Fruit fly (Drosophila melanogaster): Measurements from ENCODE around the gene Nna1.

Gene Nna1

dm6 chrX:13643961-13644360, 48.1 kb upstream of the Nna1 start (continued):
- TF ChIP-seq Awh (GFP tag; IDR thresholded peaks at IDR 0.05) (0 out of 2 replicates have a peak, but pooled peaks have one; percentile 32), kah (GFP tag; optimal IDR thresholded peaks at IDR 0.05) (no peak), CG15514 (GFP tag; optimal IDR thresholded peaks at IDR 0.05) (peak; percentile 28), CG10959 (GFP tag; IDR thresholded peaks at IDR 0.05) (peak; percentile 40; the same call in 1 of the 2 replicates), ato (GFP tag; IDR thresholded peaks at IDR 0.05; ENCODE audit: partially characterized antibody) (no peak), CG7745 (tag; optimal IDR thresholded peaks at IDR 0.05) (no peak), Usf (GFP tag; optimal IDR thresholded peaks at IDR 0.05) (no peak), CG10209 (GFP tag; optimal IDR thresholded peaks at IDR 0.05) (peak; percentile 39), phol (tag; optimal IDR thresholded peaks at IDR 0.05) (peak; percentile 63), NC2α (GFP tag; optimal IDR thresholded peaks at IDR 0.05) (no peak), pum (GFP tag; optimal IDR thresholded peaks at IDR 0.05) (peak; percentile 55), ci (GFP tag; IDR thresholded peaks at IDR 0.05) (peak; percentile 72), B-H2 (GFP tag; optimal IDR thresholded peaks at IDR 0.05) (no peak), CG9609 (GFP tag; optimal IDR thresholded peaks at IDR 0.05) (peak; percentile 18), CG18764 (GFP tag; optimal IDR thresholded peaks at IDR 0.05) (peak; percentile 44), Nf-YA (GFP tag; IDR thresholded peaks at IDR 0.05) (peak; percentile 52; the same call in 1 of the 2 replicates), esg (GFP tag; conservative IDR thresholded peaks at IDR 0.05) (peak; percentile 57), Chrac-16 (GFP tag; optimal IDR thresholded peaks at IDR 0.05) (peak; percentile 20), Dref (GFP tag; IDR thresholded peaks at IDR 0.05) (no peak), CG14710 (tag; optimal IDR thresholded peaks at IDR 0.05) (peak; percentile 51), Max (GFP tag; optimal IDR thresholded peaks at IDR 0.05) (peak; percentile 39), lilli (GFP tag; optimal IDR thresholded peaks at IDR 0.05) (peak; percentile 32), gfzf (GFP tag; optimal IDR thresholded peaks at IDR 0.05) (no peak), Meics (GFP tag; optimal IDR thresholded peaks at IDR 0.05) (peak; percentile 51), CG13894 (tag; optimal IDR thresholded peaks at IDR 0.05) (no peak), jigr1 (GFP tag; IDR thresholded peaks at IDR 0.05) (peak; percentile 51; the same call in 1 of the 3 replicates), Deaf1 (tag; optimal IDR thresholded peaks at IDR 0.05) (no peak), sim (GFP tag; IDR thresholded peaks at IDR 0.05) (peak; percentile 61; the same call in 1 of the 2 replicates), Med (GFP tag) (peak; percentile 87), CG4820 (GFP tag; optimal IDR thresholded peaks at IDR 0.05) (peak; percentile 54), ftz-f1 (GFP tag; optimal IDR thresholded peaks at IDR 0.05) (peak; percentile 71), HHEX (GFP tag; optimal IDR thresholded peaks at IDR 0.05) (peak; percentile 53), CG30403 (GFP tag; optimal IDR thresholded peaks at IDR 0.05) (peak; percentile 54), CG13624 (GFP tag; optimal IDR thresholded peaks at IDR 0.05) (peak; percentile 23), ab (GFP tag; optimal IDR thresholded peaks at IDR 0.05) (no peak), CG3163 (GFP tag; optimal IDR thresholded peaks at IDR 0.05) (no peak)

DNA sequence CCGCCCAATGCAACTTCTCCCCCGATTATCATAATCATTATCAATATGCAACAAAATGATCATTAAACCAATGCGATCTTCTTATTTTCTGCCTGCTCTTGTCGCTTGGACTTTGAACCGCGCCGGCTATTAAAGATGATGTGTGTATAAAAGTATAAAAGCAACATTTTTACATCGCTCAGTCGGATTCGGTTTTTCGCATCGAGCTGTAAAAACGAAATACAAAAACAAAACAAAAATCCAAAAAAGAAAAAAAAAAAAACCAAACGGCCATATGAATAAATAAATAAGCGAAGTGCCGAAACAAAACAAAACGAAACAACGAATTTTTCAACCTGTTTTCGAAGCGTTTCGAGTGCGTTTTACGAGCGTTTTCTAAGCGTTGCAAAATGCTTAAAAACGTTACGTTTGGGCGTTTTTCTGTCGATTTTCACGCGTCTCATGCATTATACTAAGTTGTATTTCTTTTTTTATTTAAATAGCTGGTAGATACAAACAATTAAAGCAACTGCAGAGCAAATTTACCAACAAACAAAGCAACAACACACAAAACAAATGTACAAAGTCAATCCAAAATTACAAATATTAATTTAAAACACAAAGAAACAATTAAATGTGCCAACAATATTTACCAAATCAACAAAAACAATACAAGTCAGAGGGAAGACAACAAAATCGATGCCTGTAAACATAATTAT, 47.2 kb upstream of the Nna1 start:
- TF ChIP-seq CG10267 (tag; optimal IDR thresholded peaks at IDR 0.05) (peak; percentile 12), CG11696 (GFP tag; IDR thresholded peaks at IDR 0.05) (no peak), CG17359 (tag; optimal IDR thresholded peaks at IDR 0.05) (peak; percentile 63), tna (GFP tag; IDR thresholded peaks at IDR 0.05; ENCODE audit: partially characterized antibody) (no peak), fd3F (GFP tag; optimal IDR thresholded peaks at IDR 0.05) (peak; percentile 72), CG6813 (GFP tag; optimal IDR thresholded peaks at IDR 0.05) (peak; percentile 61), nerfin-2 (GFP tag; IDR thresholded peaks at IDR 0.05; ENCODE audit: partially characterized antibody) (no peak), CG7556 (GFP tag; optimal IDR thresholded peaks at IDR 0.05) (peak; percentile 21), CG4707 (GFP tag; optimal IDR thresholded peaks at IDR 0.05) (peak; percentile 54), HLHmδ (GFP tag; optimal IDR thresholded peaks at IDR 0.05) (no peak), PHDP (tag; optimal IDR thresholded peaks at IDR 0.05) (peak; percentile 65), gsb-n (tag; optimal IDR thresholded peaks at IDR 0.05) (peak; percentile 55), gro (GFP tag; optimal IDR thresholded peaks at IDR 0.05) (no peak), Fer1 (GFP tag; optimal IDR thresholded peaks at IDR 0.05) (peak; percentile 32), CG18262 (tag; optimal IDR thresholded peaks at IDR 0.05) (peak; percentile 19)
